Worm (Caenorhabditis elegans) whole organism, midembryonic: Measurements from ENCODE around the gene C01G5.5.

ENCODE experiments used
- T22C8.4 ChIP-seq: fragments of 200-800 bp; sonication (Bioruptor generic); IDR thresholded peaks from 2 replicates; pipeline ENCODE4 v1.3.6; 2022; ENCODE audit warnings: missing genetic modification characterization, missing compliant biosample characterization
- cog-1 ChIP-seq: sonication (generic microtip); optimal IDR thresholded peaks from 2 replicates; lab custom pipeline; 2016; ENCODE audit warnings: missing genetic modification characterization, missing compliant biosample characterization
- flt-1 ChIP-seq: fragments of 200-800 bp; sonication (Bioruptor generic); IDR thresholded peaks from 2 replicates; pipeline ENCODE4 v1.3.6; 2022; ENCODE audit warnings: missing genetic modification characterization, missing compliant biosample characterization
- klf-2 ChIP-seq: fragments of 200-800 bp; sonication (Bioruptor generic); conservative IDR thresholded peaks from 2 replicates; pipeline ENCODE4 v1.3.6; 2022; ENCODE audit warnings: missing genetic modification reagents, missing genetic modification characterization, missing compliant biosample characterization
- med-1 ChIP-seq: sonication (generic microtip); optimal IDR thresholded peaks from 2 replicates; lab custom pipeline; 2017; ENCODE audit warnings: missing genetic modification characterization, mild to moderate bottlenecking, missing compliant biosample characterization, antibody characterized with exemption, missing genetic modification reagents; ENCODE audit not compliant: insufficient read depth
- ref-1 ChIP-seq: fragments of 200-800 bp; sonication (Bioruptor generic); conservative IDR thresholded peaks from 2 replicates; pipeline ENCODE4 v1.3.6; 2022; ENCODE audit warnings: missing genetic modification reagents, missing genetic modification characterization, missing compliant biosample characterization
- tab-1 ChIP-seq: fragments of 200-800 bp; sonication (Bioruptor generic); IDR thresholded peaks from 2 replicates; pipeline ENCODE4 v1.3.6; 2022; ENCODE audit warnings: missing genetic modification characterization, missing compliant biosample characterization
- ztf-23 ChIP-seq: fragments of 200-800 bp; sonication (Bioruptor generic); IDR thresholded peaks from 2 replicates; pipeline ENCODE4 v1.3.6; 2022; ENCODE audit warnings: missing genetic modification reagents, missing genetic modification characterization, missing compliant biosample characterization
- ztf-29 ChIP-seq: fragments of 200-800 bp; sonication (Bioruptor generic); IDR thresholded peaks from 2 replicates; pipeline ENCODE4 v1.3.6; 2022; ENCODE audit warnings: missing genetic modification reagents, missing genetic modification characterization, missing compliant biosample characterization

C01G5.5 gene

ce11 chrIV:6502725-6503124 is 21.7 kb upstream of the C01G5.5 start:
- no peak for TF ChIP-seq ztf-23 (GFP tag; lab: Robert Waterston, UW)
- TF ChIP-seq med-1 (GFP tag; lab: Kevin White, UChicago), result no peak
- no peak for TF ChIP-seq flt-1 (GFP tag; lab: Robert Waterston, UW)
- no peak for TF ChIP-seq klf-2 (GFP tag; lab: Robert Waterston, UW)
- TF ChIP-seq tab-1 (GFP tag; lab: Robert Waterston, UW), result no peak
- no peak for TF ChIP-seq ztf-29 (GFP tag; lab: Robert Waterston, UW)
- TF ChIP-seq T22C8.4 (GFP tag; lab: Robert Waterston, UW), result no peak
- TF ChIP-seq cog-1 (tag; lab: Kevin White, UChicago), result no peak
- TF ChIP-seq ref-1 (GFP tag; lab: Robert Waterston, UW), result no peak

DNA sequence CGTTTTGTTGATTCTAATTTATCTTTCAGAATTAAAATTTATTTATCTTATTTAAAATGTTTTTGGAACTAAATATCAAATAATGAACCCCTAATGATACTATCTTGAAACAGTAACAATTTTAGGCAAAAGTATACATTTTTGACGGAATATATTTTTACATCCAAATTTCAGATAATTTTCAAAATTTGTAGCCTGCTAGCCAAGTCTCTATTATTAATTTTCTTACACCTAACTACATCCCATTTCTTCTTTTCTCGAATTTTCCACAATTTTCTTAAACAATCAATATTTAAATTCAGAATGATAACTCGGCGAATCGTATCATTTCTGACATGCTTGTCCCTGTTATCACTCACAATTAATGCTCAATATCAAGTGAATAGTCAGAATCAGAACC is 18.0 kb upstream of the C01G5.5 start, which contains the start of gene pqn-89:
Gene pqn-89 (plus strand): TSS at position 301 of the 400 bp plus-strand sequence.
- TF ChIP-seq ztf-29 (GFP tag; lab: Robert Waterston, UW) (no peak), flt-1 (GFP tag; lab: Robert Waterston, UW) (no peak), klf-2 (GFP tag; lab: Robert Waterston, UW) (no peak), med-1 (GFP tag; lab: Kevin White, UChicago) (no peak), tab-1 (GFP tag; lab: Robert Waterston, UW) (no peak), T22C8.4 (GFP tag; lab: Robert Waterston, UW) (no peak), ztf-23 (GFP tag; lab: Robert Waterston, UW) (no peak), cog-1 (tag; lab: Kevin White, UChicago) (no peak), ref-1 (GFP tag; lab: Robert Waterston, UW) (no peak)

DNA sequence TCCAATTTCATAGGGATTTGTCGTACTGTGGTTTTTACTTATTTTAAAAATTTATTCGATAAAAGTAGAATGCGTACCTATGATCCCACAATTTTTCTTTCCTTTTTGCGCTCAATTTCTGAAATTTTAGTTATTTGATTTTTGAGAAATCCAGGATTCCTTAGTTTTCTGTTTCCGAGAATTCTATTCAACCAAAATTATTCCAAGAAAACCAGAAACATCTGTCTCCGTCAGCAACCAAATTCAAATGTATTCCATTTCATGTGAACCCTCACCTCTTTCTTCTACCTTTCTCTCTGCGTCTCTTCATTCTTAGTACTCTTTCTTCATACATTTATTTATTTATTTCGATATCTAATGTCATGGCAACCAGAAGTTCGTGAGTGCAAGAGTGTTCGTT is 12.6 kb upstream of the C01G5.5 start:
- TF ChIP-seq ztf-29 (GFP tag; lab: Robert Waterston, UW) (no peak), T22C8.4 (GFP tag; lab: Robert Waterston, UW) (no peak), flt-1 (GFP tag; lab: Robert Waterston, UW) (no peak), cog-1 (tag; lab: Kevin White, UChicago) (no peak), klf-2 (GFP tag; lab: Robert Waterston, UW) (no peak), tab-1 (GFP tag; lab: Robert Waterston, UW) (no peak), ref-1 (GFP tag; lab: Robert Waterston, UW) (no peak), med-1 (GFP tag; lab: Kevin White, UChicago) (no peak), ztf-23 (GFP tag; lab: Robert Waterston, UW) (no peak)

- no peak for TF ChIP-seq T22C8.4 (GFP tag; lab: Robert Waterston, UW)
- no peak for TF ChIP-seq tab-1 (GFP tag; lab: Robert Waterston, UW)
- no peak for TF ChIP-seq cog-1 (tag; lab: Kevin White, UChicago)
- no peak for TF ChIP-seq klf-2 (GFP tag; lab: Robert Waterston, UW)
- no peak for TF ChIP-seq ztf-29 (GFP tag; lab: Robert Waterston, UW)
- no peak for TF ChIP-seq ztf-23 (GFP tag; lab: Robert Waterston, UW)
- TF ChIP-seq flt-1 (GFP tag; lab: Robert Waterston, UW), result no peak
- no peak for TF ChIP-seq ref-1 (GFP tag; lab: Robert Waterston, UW)
Observed at ce11 chrIV:6514700-6515099, 9.7 kb upstream of the C01G5.5 start.

DNA sequence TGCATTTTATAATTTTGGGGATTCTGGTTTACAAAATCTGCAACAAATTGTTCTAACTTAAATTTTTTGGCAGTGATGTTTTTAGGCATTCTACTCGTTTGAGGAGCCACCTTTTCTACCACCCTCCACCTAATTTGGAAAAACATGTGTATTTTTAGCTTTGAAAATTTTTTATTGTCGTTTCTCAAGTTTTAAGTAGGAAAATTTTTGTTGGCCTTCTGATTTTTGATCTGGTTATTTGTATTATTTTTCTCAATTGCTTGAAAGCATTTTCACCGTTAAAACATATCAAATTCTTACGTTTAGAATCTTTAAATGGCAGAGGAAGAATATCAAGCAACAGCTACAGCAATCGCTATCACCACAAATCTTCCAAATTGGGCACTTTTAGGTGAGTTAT is 6.6 kb upstream of the C01G5.5 start, which contains the start of gene C01G5.7:
Gene C01G5.7 (plus strand): TSS at position 301 of the 400 bp plus-strand sequence.
- TF ChIP-seq T22C8.4 (GFP tag; lab: Robert Waterston, UW), result no peak
- TF ChIP-seq med-1 (GFP tag; lab: Kevin White, UChicago), result no peak
- TF ChIP-seq tab-1 (GFP tag; lab: Robert Waterston, UW), result no peak
- TF ChIP-seq ref-1 (GFP tag; lab: Robert Waterston, UW), result no peak
- no peak for TF ChIP-seq ztf-29 (GFP tag; lab: Robert Waterston, UW)
- TF ChIP-seq flt-1 (GFP tag; lab: Robert Waterston, UW), result no peak
- no peak for TF ChIP-seq klf-2 (GFP tag; lab: Robert Waterston, UW)
- no peak for TF ChIP-seq cog-1 (tag; lab: Kevin White, UChicago)
- no peak for TF ChIP-seq ztf-23 (GFP tag; lab: Robert Waterston, UW)

- TF ChIP-seq ref-1 (GFP tag; lab: Robert Waterston, UW) (no peak), flt-1 (GFP tag; lab: Robert Waterston, UW) (no peak), T22C8.4 (GFP tag; lab: Robert Waterston, UW) (no peak), ztf-23 (GFP tag; lab: Robert Waterston, UW) (no peak), ztf-29 (GFP tag; lab: Robert Waterston, UW) (no peak), klf-2 (GFP tag; lab: Robert Waterston, UW) (no peak), med-1 (GFP tag; lab: Kevin White, UChicago) (no peak)
Observed at ce11 chrIV:6519593-6519992, 4.8 kb upstream of the C01G5.5 start, which contains the start of gene C01G5.9. C01G5.9 (plus strand) TSS chrIV:6519893.

- no peak for TF ChIP-seq ztf-23 (GFP tag; lab: Robert Waterston, UW)
- TF ChIP-seq T22C8.4 (GFP tag; lab: Robert Waterston, UW), result no peak
- no peak for TF ChIP-seq cog-1 (tag; lab: Kevin White, UChicago)
- TF ChIP-seq flt-1 (GFP tag; lab: Robert Waterston, UW), result no peak
- TF ChIP-seq ztf-29 (GFP tag; lab: Robert Waterston, UW), result no peak
- TF ChIP-seq ref-1 (GFP tag; lab: Robert Waterston, UW), result no peak
- TF ChIP-seq tab-1 (GFP tag; lab: Robert Waterston, UW), result no peak
- TF ChIP-seq med-1 (GFP tag; lab: Kevin White, UChicago), result no peak
- no peak for TF ChIP-seq klf-2 (GFP tag; lab: Robert Waterston, UW)
Observed at ce11 chrIV:6522305-6522917, 2.0 kb upstream of the C01G5.5 start, which contains the start of gene ddi-1. ddi-1 (plus strand) TSS chrIV:6522867.

DNA sequence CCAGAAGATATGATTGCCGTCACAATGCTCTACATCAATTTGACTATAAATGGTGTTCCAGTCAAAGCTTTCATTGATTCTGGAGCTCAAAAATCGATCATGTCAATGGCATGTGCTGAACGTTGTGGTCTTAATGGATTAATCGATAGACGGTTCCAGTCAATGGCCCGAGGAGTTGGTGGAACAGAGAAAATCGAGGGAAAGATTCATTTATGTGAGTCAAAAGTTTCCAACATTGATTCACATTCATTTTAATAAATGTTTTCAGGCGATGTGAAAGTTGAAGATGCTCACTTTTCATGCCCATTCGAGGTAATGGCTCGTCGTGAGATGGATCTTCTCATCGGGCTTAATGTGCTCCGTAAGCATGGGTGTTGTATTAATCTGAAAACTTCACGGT is 637 bp upstream of the C01G5.5 start:
- TF ChIP-seq ztf-29 (GFP tag; lab: Robert Waterston, UW), result no peak

ce11 chrIV:6526522-6526921 is 2.1 kb downstream of the C01G5.5 start:
- TF ChIP-seq klf-2 (GFP tag; lab: Robert Waterston, UW) (no peak), T22C8.4 (GFP tag; lab: Robert Waterston, UW) (no peak), ztf-23 (GFP tag; lab: Robert Waterston, UW) (no peak), tab-1 (GFP tag; lab: Robert Waterston, UW) (no peak), ztf-29 (GFP tag; lab: Robert Waterston, UW) (no peak), ref-1 (GFP tag; lab: Robert Waterston, UW) (no peak), med-1 (GFP tag; lab: Kevin White, UChicago) (no peak), flt-1 (GFP tag; lab: Robert Waterston, UW) (no peak), cog-1 (tag; lab: Kevin White, UChicago) (no peak)
